Worm (Caenorhabditis elegans) whole organism, L4 larva: ENCODE measurements around the gene C45G9.2.
"Not testable (repeated sequence)": the region's sequence is repeated elsewhere in the genome, so short reads cannot be mapped to it uniquely, and the experiment has no call there.

Experiments
- D1046.2 ChIP-seq: fragments of 200-800 bp; sonication (Bioruptor generic); IDR thresholded peaks from 2 replicates; pipeline ENCODE4 v1.3.6; 2022; ENCODE audit warnings: missing genetic modification characterization, missing compliant biosample characterization
- F10B5.3 ChIP-seq: sonication (generic microtip); optimal IDR thresholded peaks from 2 replicates; lab custom pipeline; 2016; ENCODE audit warnings: mild to moderate bottlenecking, missing genetic modification characterization, missing compliant biosample characterization
- F26F4.8 ChIP-seq: fragments of 200-800 bp; sonication (Bioruptor generic); conservative IDR thresholded peaks from 2 replicates; pipeline ENCODE4 v1.3.6; 2022; ENCODE audit warnings: missing genetic modification characterization, missing compliant biosample characterization
- F37D6.2 ChIP-seq: sonication (generic microtip); optimal IDR thresholded peaks from 2 replicates; lab custom pipeline; 2016; ENCODE audit warnings: mild to moderate bottlenecking, missing genetic modification characterization, missing compliant biosample characterization
- F49E8.2 ChIP-seq: sonication (generic microtip); optimal IDR thresholded peaks from 2 replicates; lab custom pipeline; 2016; ENCODE audit warnings: missing compliant biosample characterization, mild to moderate bottlenecking, missing genetic modification characterization, borderline replicate concordance
- T20F7.1 ChIP-seq: fragments of 200-800 bp; sonication (Bioruptor generic); optimal IDR thresholded peaks from 2 replicates; lab custom pipeline; 2018; ENCODE audit warnings: mild to moderate bottlenecking, missing genetic modification characterization, missing compliant biosample characterization
- Y48G9A.11 ChIP-seq: fragments of 200-800 bp; sonication (Bioruptor generic); IDR thresholded peaks from 2 replicates; pipeline ENCODE4 v1.3.6; 2022; ENCODE audit warnings: missing genetic modification reagents, missing genetic modification characterization, missing compliant biosample characterization
- Y5F2A.4 ChIP-seq: fragments of 200-800 bp; sonication (Bioruptor generic); optimal IDR thresholded peaks from 2 replicates; lab custom pipeline; 2018; ENCODE audit warnings: mild to moderate bottlenecking, missing genetic modification characterization, missing compliant biosample characterization
- ZK337.2 ChIP-seq: fragments of 200-800 bp; sonication (Bioruptor generic); IDR thresholded peaks from 2 replicates; pipeline ENCODE4 v1.3.6; 2022; ENCODE audit warnings: missing genetic modification reagents, missing genetic modification characterization, missing compliant biosample characterization
- aha-1 ChIP-seq: fragments of 150-350 bp; peaks from one replicate; lab custom pipeline; 2014; ENCODE audit warnings: missing biosample characterization, missing genetic modification characterization
- ceh-32 ChIP-seq: sonication (generic microtip); optimal IDR thresholded peaks from 2 replicates; lab custom pipeline; 2016; ENCODE audit warnings: mild to moderate bottlenecking, missing genetic modification characterization, missing compliant biosample characterization; ENCODE audit not compliant: poor library complexity
- ceh-44 ChIP-seq: fragments of 200-800 bp; sonication (Bioruptor generic); IDR thresholded peaks from 2 replicates; pipeline ENCODE4 v1.3.6; 2022; ENCODE audit warnings: missing genetic modification reagents, missing genetic modification characterization, missing compliant biosample characterization
- ctbp-1 ChIP-seq: fragments of 200-800 bp; sonication (Bioruptor generic); IDR thresholded peaks from 2 replicates; pipeline ENCODE4 v1.3.6; 2022; ENCODE audit warnings: missing genetic modification reagents, missing genetic modification characterization, missing compliant biosample characterization
- daf-16 ChIP-seq, 3 experiments: sonication (generic microtip); optimal IDR thresholded peaks; 2 replicates each; lab custom pipeline; 2016 to 2017; ENCODE audit warnings: missing genetic modification characterization in 3 of 3, missing genetic modification reagents in 3 of 3, mild to moderate bottlenecking in 2 of 3, missing compliant biosample characterization in 2 of 3, missing biosample characterization in 1 of 3, moderate library complexity in 1 of 3
- dmd-6 ChIP-seq: fragments of 200-800 bp; sonication (Bioruptor generic); IDR thresholded peaks from 2 replicates; pipeline ENCODE4 v1.3.6; 2022; ENCODE audit warnings: missing genetic modification reagents, missing genetic modification characterization, missing compliant biosample characterization
- dpl-1 ChIP-seq: fragments of 150-350 bp; optimal IDR thresholded peaks from 2 replicates; lab custom pipeline; 2014; ENCODE audit warnings: missing biosample characterization, missing genetic modification reagents, missing genetic modification characterization
- duxl-1 ChIP-seq: sonication (generic microtip); optimal IDR thresholded peaks from 2 replicates; lab custom pipeline; 2016; ENCODE audit warnings: mild to moderate bottlenecking, missing genetic modification characterization, moderate library complexity, missing compliant biosample characterization; ENCODE audit not compliant: poor library complexity
- egl-43 ChIP-seq: fragments of 200-800 bp; sonication (Bioruptor generic); IDR thresholded peaks from 2 replicates; pipeline ENCODE4 v1.3.6; 2022; ENCODE audit warnings: missing genetic modification reagents, missing genetic modification characterization, missing compliant biosample characterization
- gei-8 ChIP-seq: fragments of 200-800 bp; sonication (Bioruptor generic); optimal IDR thresholded peaks from 2 replicates; lab custom pipeline; 2018; ENCODE audit warnings: mild to moderate bottlenecking, missing genetic modification characterization, missing compliant biosample characterization
- hif-1 ChIP-seq, 2 experiments: sonication (generic microtip); optimal IDR thresholded peaks; 2 replicates each; lab custom pipeline; 2016 to 2017; ENCODE audit warnings: missing compliant biosample characterization in 2 of 2, missing genetic modification characterization in 2 of 2, missing genetic modification reagents in 2 of 2, missing genotype in 2 of 2, mild to moderate bottlenecking in 1 of 2
- hlh-30 ChIP-seq: sonication (generic microtip); optimal IDR thresholded peaks from 2 replicates; lab custom pipeline; 2017; ENCODE audit warnings: antibody characterized with exemption, mild to moderate bottlenecking, missing genetic modification characterization, missing compliant biosample characterization; ENCODE audit not compliant: insufficient read depth
- hmg-1.1 ChIP-seq: fragments of 200-800 bp; sonication (Bioruptor generic); IDR thresholded peaks from 2 replicates; pipeline ENCODE4 v1.3.6; 2022; ENCODE audit warnings: missing genetic modification reagents, missing genetic modification characterization, missing compliant biosample characterization
- jun-1 ChIP-seq: fragments of 150-350 bp; optimal IDR thresholded peaks from 2 replicates; lab custom pipeline; 2014; ENCODE audit warnings: missing biosample characterization, missing genetic modification reagents, missing genetic modification characterization
- lim-7 ChIP-seq: fragments of 200-800 bp; sonication (Bioruptor generic); IDR thresholded peaks from 2 replicates; pipeline ENCODE4 v1.3.6; 2022; ENCODE audit warnings: missing genetic modification characterization, missing compliant biosample characterization
- lin-1 ChIP-seq: fragments of 200-800 bp; sonication (Bioruptor generic); IDR thresholded peaks from 2 replicates; pipeline ENCODE4 v1.3.6; 2022; ENCODE audit warnings: missing genetic modification reagents, missing genetic modification characterization, missing compliant biosample characterization
- lir-3 ChIP-seq: sonication (generic microtip); optimal IDR thresholded peaks from 2 replicates; lab custom pipeline; 2016; ENCODE audit warnings: mild to moderate bottlenecking, missing genetic modification characterization, missing compliant biosample characterization
- madf-5 ChIP-seq, 2 experiments: fragments of 200-800 bp; sonication (Bioruptor generic); IDR thresholded peaks; 2 replicates each; pipeline ENCODE4 v1.3.6; 2022; ENCODE audit warnings: missing compliant biosample characterization in 2 of 2, missing genetic modification characterization in 2 of 2
- madf-9 ChIP-seq: fragments of 200-800 bp; sonication (Bioruptor generic); conservative IDR thresholded peaks from 2 replicates; pipeline ENCODE4 v1.3.6; 2022; ENCODE audit warnings: missing genetic modification reagents, missing genetic modification characterization, missing compliant biosample characterization
- mdl-1 ChIP-seq, 2 experiments: fragments of 150-350 bp in 1 of 2; sonication (generic microtip) in 1 of 2; optimal IDR thresholded peaks; 2 replicates each; lab custom pipeline; 2014 to 2017; ENCODE audit warnings: missing biosample characterization in 2 of 2, missing genetic modification characterization in 2 of 2
- mdt-29 ChIP-seq: fragments of 200-800 bp; sonication (Bioruptor generic); IDR thresholded peaks from 2 replicates; pipeline ENCODE4 v1.3.6; 2022; ENCODE audit warnings: missing genetic modification reagents, missing genetic modification characterization, missing compliant biosample characterization
- mep-1 ChIP-seq: fragments of 150-350 bp; sonication (generic microtip); optimal IDR thresholded peaks from 3 replicates; lab custom pipeline; 2014; ENCODE audit warnings: missing biosample characterization, missing genetic modification characterization
- nhr-28 ChIP-seq: fragments of 150-350 bp; optimal IDR thresholded peaks from 2 replicates; lab custom pipeline; 2014; ENCODE audit warnings: missing biosample characterization, missing genetic modification characterization
- nhr-41 ChIP-seq: fragments of 200-800 bp; sonication (Bioruptor generic); IDR thresholded peaks from 2 replicates; pipeline ENCODE4 v1.3.6; 2022; ENCODE audit warnings: missing genetic modification reagents, missing genetic modification characterization, missing compliant biosample characterization
- nhr-42 ChIP-seq: fragments of 200-800 bp; sonication (Bioruptor generic); IDR thresholded peaks from 2 replicates; pipeline ENCODE4 v1.3.6; 2022; ENCODE audit warnings: missing genetic modification characterization, missing compliant biosample characterization
- nhr-48 ChIP-seq: sonication (generic microtip); optimal IDR thresholded peaks from 2 replicates; lab custom pipeline; 2016; ENCODE audit warnings: mild to moderate bottlenecking, missing genetic modification characterization, missing compliant biosample characterization
- nhr-6 ChIP-seq: fragments of 150-350 bp; optimal IDR thresholded peaks from 2 replicates; lab custom pipeline; 2014; ENCODE audit warnings: missing biosample characterization, missing genetic modification characterization
- pha-4 ChIP-seq, 2 experiments: fragments of 150-350 bp in 1 of 2; fragments of 200-800 bp in 1 of 2; sonication (Bioruptor generic) in 1 of 2; IDR thresholded peaks in 1 of 2; optimal IDR thresholded peaks in 1 of 2; 2 replicates each; pipeline versions ENCODE4 v1.3.6 to Lab custom; 2014 to 2022; ENCODE audit warnings: missing genetic modification characterization in 2 of 2, missing genetic modification reagents in 2 of 2, missing biosample characterization in 1 of 2, missing compliant biosample characterization in 1 of 2
- php-3 ChIP-seq: fragments of 200-800 bp; sonication (Bioruptor generic); IDR thresholded peaks from 2 replicates; pipeline ENCODE4 v1.3.6; 2022; ENCODE audit warnings: missing genetic modification reagents, missing genetic modification characterization, missing compliant biosample characterization
- saeg-2 ChIP-seq: fragments of 200-800 bp; sonication (Bioruptor generic); IDR thresholded peaks from 2 replicates; pipeline ENCODE4 v1.3.6; 2022; ENCODE audit warnings: missing genetic modification reagents, missing genetic modification characterization, missing compliant biosample characterization
- set-16 ChIP-seq: fragments of 200-800 bp; sonication (Bioruptor generic); IDR thresholded peaks from 2 replicates; pipeline ENCODE4 v1.3.6; 2022; ENCODE audit warnings: missing genetic modification reagents, missing genetic modification characterization, missing compliant biosample characterization
- snpc-1.2 ChIP-seq: fragments of 200-800 bp; sonication (Bioruptor generic); IDR thresholded peaks from 2 replicates; pipeline ENCODE4 v1.3.6; 2022; ENCODE audit warnings: missing genetic modification reagents, missing genetic modification characterization, missing compliant biosample characterization
- spr-3 ChIP-seq: fragments of 200-800 bp; sonication (Bioruptor generic); optimal IDR thresholded peaks from 2 replicates; lab custom pipeline; 2018; ENCODE audit warnings: mild to moderate bottlenecking, missing genetic modification characterization, missing compliant biosample characterization
- tag-97 ChIP-seq: fragments of 200-800 bp; sonication (Bioruptor generic); IDR thresholded peaks from 2 replicates; pipeline ENCODE4 v1.3.6; 2022; ENCODE audit warnings: missing genetic modification characterization, missing compliant biosample characterization
- unc-62 ChIP-seq, 3 experiments: fragments of 150-350 bp in 1 of 3; sonication (generic microtip); optimal IDR thresholded peaks in 2 of 3; peaks in 1 of 3; 1 replicate in 1 of 3; 2 replicates in 2 of 3; lab custom pipeline; 2014 to 2017; ENCODE audit warnings: missing biosample characterization in 3 of 3, missing genetic modification characterization in 3 of 3, missing genetic modification reagents in 3 of 3, missing genotype in 1 of 3
- zfp-2 ChIP-seq: sonication (generic microtip); optimal IDR thresholded peaks from 2 replicates; lab custom pipeline; 2016; ENCODE audit warnings: mild to moderate bottlenecking, missing genetic modification characterization, missing compliant biosample characterization
- zip-2 ChIP-seq: fragments of 150-350 bp; optimal IDR thresholded peaks from 2 replicates; lab custom pipeline; 2014; ENCODE audit warnings: missing biosample characterization, missing genetic modification characterization

C45G9.2 gene

ce11 chrIII:5030629-5031028 lies 38.2 kb upstream of the C45G9.2 start, which contains the start of gene klp-6:
TSS of gene klp-6 (plus strand) at chrIII:5030929.
- no peak for TF ChIP-seq hlh-30
- TF ChIP-seq F26F4.8 (GFP tag; lab: Robert Waterston, UW) = no peak
- TF ChIP-seq ceh-32 (tag; lab: Kevin White, UChicago) = no peak
- no peak for TF ChIP-seq lim-7
- no peak for TF ChIP-seq nhr-28 (tag; lab: Kevin White, UChicago)
- TF ChIP-seq T20F7.1 (GFP tag; lab: Kevin White, UChicago) = no peak
- no peak for TF ChIP-seq madf-5 (GFP tag; IDR thresholded peaks at IDR 0.05; lab: Robert Waterston, UW)
- no peak for TF ChIP-seq mep-1 (tag; lab: Kevin White, UChicago)
- no peak for TF ChIP-seq F10B5.3
- TF ChIP-seq ctbp-1 (GFP tag; lab: Robert Waterston, UW) = no peak
- no peak for TF ChIP-seq hmg-1.1 (GFP tag; lab: Robert Waterston, UW)

DNA sequence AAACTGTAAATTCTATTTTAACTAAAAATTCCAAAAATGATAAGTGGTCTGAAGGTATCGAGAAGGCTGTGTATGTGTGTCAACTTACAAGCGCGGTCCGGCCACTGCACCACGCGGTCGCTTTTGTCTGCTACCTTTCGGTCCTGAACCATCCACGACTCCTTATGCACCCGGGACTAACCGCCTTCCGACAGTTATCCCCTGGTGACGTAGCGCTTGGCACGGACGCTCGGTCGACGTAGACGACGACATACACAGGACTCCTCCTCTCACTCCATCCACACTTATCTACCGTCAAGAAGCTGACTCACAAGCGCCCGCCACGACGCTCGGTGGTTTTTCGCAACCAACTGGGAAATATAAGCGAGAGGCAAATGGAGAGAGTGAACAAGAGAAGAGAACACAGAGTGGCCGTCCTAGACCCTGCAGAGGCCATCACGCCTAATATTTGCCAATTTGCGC lies 37.5 kb upstream of the C45G9.2 start:
- peak; percentile 97 for TF ChIP-seq egl-43 (GFP tag; lab: Robert Waterston, UW)
- peak; percentile 67 for TF ChIP-seq T20F7.1 (GFP tag; lab: Kevin White, UChicago)
- peak; percentile 77; the same call in 1 of the 2 replicates for TF ChIP-seq tag-97 (GFP tag; lab: Robert Waterston, UW)
- peak; percentile 47 for TF ChIP-seq ceh-32 (tag; lab: Kevin White, UChicago)
- TF ChIP-seq pha-4 (GFP tag; IDR thresholded peaks at IDR 0.05; lab: Robert Waterston, UW) = peak; percentile 89
- not testable (repeated sequence) for TF ChIP-seq pha-4, unc-62 (tag; optimal IDR thresholded peaks at IDR 0.05; lab: Kevin White, UChicago)
- peak in 1 of 2 experiments; percentile 70 for TF ChIP-seq mdl-1 (tag; optimal IDR thresholded peaks at IDR 0.05; lab: Kevin White, UChicago)
- TF ChIP-seq nhr-41 (GFP tag; lab: Robert Waterston, UW) = peak; percentile 19; the same call in 1 of the 2 replicates
- TF ChIP-seq nhr-42 (GFP tag; lab: Robert Waterston, UW) = peak; percentile 50; the same call in 1 of the 2 replicates
- TF ChIP-seq hif-1 (tag; optimal IDR thresholded peaks at IDR 0.05; lab: Kevin White, UChicago) = peak; percentile 32 to 48
- TF ChIP-seq aha-1 (tag; lab: Kevin White, UChicago) = peak; percentile 93
- TF ChIP-seq zip-2 (tag; lab: Kevin White, UChicago) = peak; percentile 24
- peak; percentile 81; the same call in 1 of the 2 replicates for TF ChIP-seq snpc-1.2 (GFP tag; lab: Robert Waterston, UW)
- peak; percentile 88 for TF ChIP-seq set-16 (GFP tag; lab: Robert Waterston, UW)
- peak; percentile 80 for TF ChIP-seq mdt-29 (GFP tag; lab: Robert Waterston, UW)
- peak; percentile 35 for TF ChIP-seq zfp-2 (tag; lab: Kevin White, UChicago)
- peak; percentile 69 for TF ChIP-seq php-3
- peak; percentile 71 to 85 for TF ChIP-seq daf-16 (GFP tag; optimal IDR thresholded peaks at IDR 0.05; lab: Kevin White, UChicago)
- TF ChIP-seq daf-16 (tag; optimal IDR thresholded peaks at IDR 0.05; lab: Kevin White, UChicago) = peak; percentile 25
- peak; percentile 71 for TF ChIP-seq lin-1 (GFP tag; lab: Robert Waterston, UW)
- TF ChIP-seq Y5F2A.4 (GFP tag; lab: Kevin White, UChicago) = peak; percentile 70
- peak; percentile 75 for TF ChIP-seq gei-8 (GFP tag; lab: Kevin White, UChicago)
- TF ChIP-seq unc-62 (GFP tag; optimal IDR thresholded peaks at IDR 0.05 in 1 of 2; lab: Kevin White, UChicago) = peak in 1 of 2 experiments; percentile 76
- peak; percentile 23 for TF ChIP-seq nhr-6 (tag; lab: Kevin White, UChicago)
- peak; percentile 68 for TF ChIP-seq spr-3 (GFP tag; lab: Kevin White, UChicago)
- peak; percentile 68; the same call in 1 of the 2 replicates for TF ChIP-seq ceh-44
- peak; percentile 77 for TF ChIP-seq madf-9 (GFP tag; lab: Robert Waterston, UW)
- TF ChIP-seq duxl-1 (tag; lab: Kevin White, UChicago) = peak; percentile 47
- TF ChIP-seq dmd-6 = peak; percentile 88
- TF ChIP-seq Y48G9A.11 = peak; percentile 68; the same call in 1 of the 2 replicates
- TF ChIP-seq lir-3 (tag; lab: Kevin White, UChicago) = peak; percentile 73
- TF ChIP-seq F37D6.2 (tag; lab: Kevin White, UChicago) = peak; percentile 84
- TF ChIP-seq nhr-48 (tag; lab: Kevin White, UChicago) = peak; percentile 63
- peak; percentile 23 for TF ChIP-seq F49E8.2 (tag; lab: Kevin White, UChicago)
- TF ChIP-seq saeg-2 = peak; percentile 63; the same call in 1 of the 2 replicates
- peak; percentile 47 for TF ChIP-seq jun-1
- peak; percentile 23 for TF ChIP-seq dpl-1 (GFP tag; lab: Kevin White, UChicago)
- 0 out of 2 replicates have a peak, but pooled peaks have one; percentile 52 for TF ChIP-seq D1046.2 (GFP tag; lab: Robert Waterston, UW)
- TF ChIP-seq ZK337.2 (GFP tag; lab: Robert Waterston, UW) = peak; percentile 58; the same call in 1 of the 2 replicates
